Fruit fly (Drosophila melanogaster) ovary, adult (tissue): ENCODE measurements around the gene CG3557.

Experiments
- CG17801 ChIP-seq: fragments of 200-800 bp; optimal IDR thresholded peaks from 2 replicates; lab custom pipeline; 2019; ENCODE audit warnings: missing biosample characterization, mild to moderate bottlenecking, missing genetic modification characterization, moderate library complexity; ENCODE audit not compliant: partially characterized antibody

CG3557 gene

DNA sequence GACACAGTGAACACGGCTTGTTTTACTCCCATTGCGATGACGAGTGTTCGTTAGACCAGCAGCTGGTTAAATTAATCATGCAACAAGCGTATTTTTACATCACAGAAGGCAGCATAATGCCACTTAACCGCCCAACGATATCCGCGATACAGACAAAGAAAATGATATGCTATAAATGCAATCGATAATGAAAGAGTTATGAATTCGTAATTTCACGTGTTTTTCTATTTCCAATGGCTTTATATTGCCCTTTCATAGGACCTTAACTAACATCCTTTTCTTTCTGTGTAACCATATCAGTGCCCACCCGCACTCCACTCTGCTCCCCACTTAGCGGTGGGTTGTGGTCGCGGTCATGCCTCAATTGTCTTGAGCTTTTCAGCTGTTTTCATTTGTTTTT lies 27.5 kb upstream of the CG3557 start:
- no peak for TF ChIP-seq CG17801 (GFP tag; lab: Kevin White, UChicago)

DNA sequence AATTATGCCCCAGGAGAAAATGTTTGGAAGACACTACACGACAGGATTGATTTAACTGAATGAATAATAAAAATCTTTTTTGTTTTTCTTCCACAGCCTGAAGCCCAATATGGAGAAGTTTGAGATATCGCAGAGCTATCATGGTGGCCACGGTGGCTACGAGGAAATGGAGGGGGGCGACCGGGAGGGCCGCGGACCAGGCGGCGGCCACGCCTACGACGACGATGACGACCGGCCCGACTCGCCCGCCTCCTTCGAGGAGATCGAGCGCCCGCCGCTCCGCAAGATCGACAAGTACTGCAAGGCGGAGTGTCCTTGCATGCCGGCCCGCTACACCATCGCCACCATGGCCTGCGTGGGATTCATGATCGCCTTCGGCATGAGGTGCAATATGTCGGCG lies 19.0 kb upstream of the CG3557 start:
- TF ChIP-seq CG17801 (GFP tag; lab: Kevin White, UChicago), result no peak

DNA sequence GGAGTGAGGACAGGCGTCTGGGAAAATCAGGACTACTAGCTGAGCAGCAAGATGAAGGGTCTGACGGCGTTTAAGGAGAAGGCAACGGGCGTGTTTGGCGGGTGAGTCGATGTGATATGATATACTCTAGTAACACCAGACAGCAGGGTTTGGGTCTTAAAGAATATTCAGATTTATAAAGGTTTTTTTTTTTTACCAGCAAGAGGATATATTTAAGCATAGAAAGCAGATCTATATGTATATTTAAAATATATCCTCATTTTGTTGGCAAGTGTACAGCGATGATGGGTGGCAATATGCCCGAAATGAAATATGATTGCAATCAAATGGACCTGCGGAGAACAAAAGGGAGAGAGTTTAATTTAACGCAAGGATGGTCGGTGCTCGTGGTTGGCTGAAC lies 16.6 kb upstream of the CG3557 start:
- no peak for TF ChIP-seq CG17801 (GFP tag; lab: Kevin White, UChicago)

DNA sequence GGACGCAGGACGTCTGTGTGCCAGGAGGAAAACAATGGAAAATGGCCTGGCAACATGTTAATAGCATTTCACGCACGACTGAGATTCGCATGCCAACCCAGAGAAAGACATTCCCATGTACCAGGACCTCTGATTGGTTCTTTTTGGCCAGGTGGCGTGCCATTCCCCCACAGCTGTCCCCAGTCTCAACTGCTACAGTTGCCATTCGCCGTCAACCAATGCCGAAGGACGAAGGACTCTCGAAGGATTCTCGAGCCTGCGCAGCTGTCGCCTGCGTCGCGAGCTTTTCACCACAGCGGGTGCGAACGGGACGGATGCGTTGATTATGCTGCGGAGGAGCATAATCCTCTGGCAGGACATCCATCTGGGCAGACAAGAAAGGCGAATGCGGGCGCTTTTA lies 14.3 kb upstream of the CG3557 start, which contains the start of gene VGlut:
Gene VGlut (plus strand): TSS at position 399 of the 400 bp plus-strand sequence.
- no peak for TF ChIP-seq CG17801 (GFP tag; lab: Kevin White, UChicago)

DNA sequence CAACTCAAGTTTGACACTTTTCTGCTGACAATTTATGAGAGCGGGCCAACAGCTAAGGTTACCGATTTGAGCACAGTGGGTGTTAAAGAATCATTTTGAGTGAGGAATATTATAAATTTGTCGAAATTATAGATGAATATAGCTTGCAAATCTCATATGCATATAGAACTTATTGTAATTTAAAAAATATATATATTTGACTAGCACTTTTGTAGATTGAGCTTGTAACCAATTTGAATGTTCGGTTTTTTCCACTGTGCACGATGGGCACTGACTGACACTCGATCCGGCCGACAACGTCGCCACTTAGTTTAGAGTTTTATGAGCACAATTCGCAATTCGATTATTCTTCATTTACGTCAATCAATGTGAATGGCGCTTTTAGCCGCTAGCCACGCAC lies 12.9 kb upstream of the CG3557 start:
- TF ChIP-seq CG17801 (GFP tag; lab: Kevin White, UChicago), result no peak

DNA sequence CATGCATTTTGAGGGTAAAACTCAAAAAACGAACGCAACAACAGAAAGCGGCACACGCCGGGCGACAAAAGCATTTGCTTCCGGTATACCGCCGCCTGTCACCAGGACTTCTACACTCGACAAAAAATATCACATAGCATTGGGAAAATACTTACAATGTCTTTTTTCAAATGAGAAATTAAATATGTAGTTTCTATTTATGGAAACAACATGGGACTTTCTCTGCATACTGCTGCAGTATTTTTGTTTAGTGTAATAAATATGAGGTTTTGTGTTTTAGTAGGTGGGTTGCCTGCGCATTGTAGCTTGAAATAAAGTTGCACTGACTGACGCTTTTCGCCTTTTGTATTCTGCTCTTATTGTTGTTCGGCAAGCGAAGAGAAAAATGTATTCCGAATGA lies 11.5 kb upstream of the CG3557 start:
- no peak for TF ChIP-seq CG17801 (GFP tag; lab: Kevin White, UChicago)

DNA sequence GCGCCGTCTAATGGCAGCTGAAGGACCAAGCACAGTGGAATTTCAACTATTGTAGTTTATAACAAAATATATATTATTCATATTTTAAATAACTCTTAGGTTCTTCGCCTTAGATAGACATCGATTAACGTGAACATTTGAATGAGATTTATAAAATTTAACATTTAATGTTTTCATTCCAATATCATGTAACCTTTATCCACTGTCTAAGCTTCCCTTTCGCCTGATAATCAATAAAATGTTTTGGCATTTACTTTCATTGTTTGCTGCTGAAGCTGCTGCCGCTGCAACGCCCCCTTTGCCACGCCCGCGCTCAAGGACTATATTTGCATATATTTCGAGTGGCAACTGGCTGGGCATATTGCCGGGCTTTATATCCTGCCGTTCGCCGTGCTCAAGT lies 9.3 kb upstream of the CG3557 start:
- no peak for TF ChIP-seq CG17801 (GFP tag; lab: Kevin White, UChicago)

DNA sequence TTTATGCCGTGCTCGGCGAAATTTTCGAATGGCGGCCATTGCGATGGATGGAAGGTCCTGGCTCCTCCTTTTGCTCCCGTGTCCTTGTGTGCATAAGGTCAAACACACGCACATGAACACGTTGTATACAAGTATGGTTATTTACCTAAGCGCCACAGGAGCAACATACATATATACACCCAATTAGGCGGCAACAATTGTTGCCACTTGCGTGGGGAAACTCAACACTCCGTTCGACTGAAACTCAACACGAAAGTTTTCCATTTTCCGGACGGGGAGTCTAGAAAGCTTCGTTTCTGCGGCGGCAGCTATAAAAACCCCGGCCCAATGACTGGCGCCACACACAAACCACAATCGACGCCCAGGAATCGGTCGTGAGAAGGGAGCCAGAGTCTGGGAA lies 5.7 kb upstream of the CG3557 start, which contains the start of gene CG46448:
Gene CG46448 (plus strand): TSS at position 340 of the 400 bp plus-strand sequence.
- no peak for TF ChIP-seq CG17801 (GFP tag; lab: Kevin White, UChicago)

DNA sequence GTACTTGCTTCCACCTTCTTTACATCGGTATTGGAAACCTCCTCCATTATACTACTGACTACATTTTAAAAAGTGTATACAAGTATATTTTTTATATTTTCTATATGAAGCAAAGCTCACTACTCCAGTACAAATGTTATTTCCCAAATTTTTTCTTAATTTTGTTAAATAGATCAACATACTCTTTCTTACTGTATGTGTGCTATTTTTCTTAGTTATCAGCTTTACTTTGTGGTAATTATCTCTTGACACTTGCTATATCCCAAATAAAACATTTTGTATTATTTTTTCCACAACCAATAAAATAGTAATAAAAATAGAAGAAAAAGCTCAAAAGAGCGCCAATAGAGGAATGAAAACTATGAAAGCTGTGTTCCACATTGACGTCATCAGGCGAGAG lies 5.0 kb upstream of the CG3557 start, which contains the start of gene CG43750:
Gene CG43750 (minus strand): TSS at position 101 of the 400 bp plus-strand sequence.
- TF ChIP-seq CG17801 (GFP tag; lab: Kevin White, UChicago), result no peak

DNA sequence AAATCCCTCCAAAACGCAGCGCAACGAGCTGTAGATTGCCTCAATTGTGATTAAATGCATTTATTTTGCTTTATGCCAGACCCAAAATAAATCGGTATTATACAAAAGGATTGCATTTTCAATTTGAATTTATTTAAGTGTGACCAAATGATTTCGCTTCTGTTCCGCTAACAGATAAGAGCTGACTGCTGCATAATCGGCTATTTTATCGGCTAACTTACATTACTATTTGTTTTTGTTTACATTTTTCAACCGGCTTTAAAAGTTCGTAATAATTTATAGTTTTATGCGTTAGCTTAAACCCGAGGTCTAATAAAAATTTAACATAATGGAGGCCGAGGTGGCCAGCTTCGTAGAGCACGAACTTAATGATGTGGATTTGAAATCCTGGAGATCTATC lies 2.6 kb downstream of the CG3557 start, which contains the start of gene PIG-Wa:
Gene PIG-Wa (plus strand): TSS at position 232 of the 400 bp plus-strand sequence.
- TF ChIP-seq CG17801 (GFP tag; lab: Kevin White, UChicago), result no peak

DNA sequence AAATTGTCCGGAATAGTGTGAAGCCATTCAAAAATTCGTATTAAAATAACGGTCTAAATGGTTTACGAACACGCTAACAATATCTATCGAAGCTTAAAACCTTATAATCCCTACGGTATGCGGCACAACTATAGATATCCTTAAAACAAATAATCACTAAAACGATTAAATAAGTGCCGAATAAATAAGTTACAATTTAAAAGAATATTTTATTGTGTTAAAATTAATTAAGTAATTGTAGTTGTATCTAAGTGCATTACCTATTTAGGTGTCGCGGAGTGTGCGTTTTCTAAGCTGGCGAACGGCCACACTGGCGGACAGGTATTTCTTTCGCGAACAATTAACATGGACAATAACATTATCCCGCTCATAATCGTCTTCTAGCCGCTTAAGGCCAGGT lies 4.8 kb downstream of the CG3557 start, which contains the start of gene Eogt:
Gene Eogt (plus strand): TSS at position 293 of the 400 bp plus-strand sequence.
- peak; percentile 86 for TF ChIP-seq CG17801 (GFP tag; lab: Kevin White, UChicago)

DNA sequence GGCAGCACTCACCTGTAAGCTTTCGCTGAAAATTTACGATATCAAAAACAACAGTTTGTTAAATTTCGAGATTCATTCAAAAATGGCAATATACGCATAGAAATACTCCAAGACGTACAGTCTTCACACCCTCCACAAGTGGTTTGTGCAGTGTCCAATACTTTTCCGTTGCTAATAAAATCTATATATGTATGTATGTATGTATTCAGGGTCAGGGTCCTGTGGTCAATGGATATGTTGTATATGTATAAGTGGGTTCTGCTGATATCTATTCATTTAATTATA lies 9.2 kb downstream of the CG3557 start:
- no peak for TF ChIP-seq CG17801 (GFP tag; lab: Kevin White, UChicago)

DNA sequence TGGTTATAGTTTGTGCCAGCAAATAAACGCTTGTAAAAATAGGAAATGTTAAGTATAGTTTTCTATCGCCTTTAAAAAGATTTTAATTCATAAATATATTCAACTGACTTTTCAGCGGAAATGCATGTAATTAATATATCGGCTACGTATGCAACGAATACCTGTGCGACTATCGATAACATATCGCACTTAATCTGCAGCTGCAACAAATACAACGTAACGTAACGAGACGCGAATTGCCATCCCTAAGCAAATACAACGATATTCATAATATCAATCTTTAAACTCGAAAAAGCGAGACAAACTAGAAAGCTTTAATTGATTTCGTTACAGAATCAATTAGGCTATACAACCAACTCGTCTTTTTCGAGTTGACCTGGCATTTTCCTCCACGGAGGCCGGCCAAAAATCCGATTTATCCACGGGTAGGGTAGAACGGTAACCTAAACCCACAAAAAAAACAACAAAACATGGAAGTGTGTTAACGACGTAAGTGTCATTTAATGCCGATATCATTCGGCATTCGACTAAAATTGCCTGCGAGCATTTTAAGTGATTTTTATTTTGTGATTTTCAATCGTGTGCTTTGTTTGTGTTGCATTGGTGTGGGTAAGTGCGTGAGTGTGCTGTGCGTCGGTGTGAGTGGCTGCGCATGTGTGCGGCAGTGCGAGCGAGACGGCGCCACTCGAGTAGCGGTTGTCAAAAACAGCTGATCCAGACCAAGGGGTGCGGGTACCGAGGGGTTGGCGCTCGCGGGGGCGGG lies 9.8 kb downstream of the CG3557 start, which contains the start of gene Atxn7:
Gene Atxn7 (plus strand): TSS at position 187 of the 763 bp plus-strand sequence.
- TF ChIP-seq CG17801 (GFP tag; lab: Kevin White, UChicago), result peak; percentile 78

DNA sequence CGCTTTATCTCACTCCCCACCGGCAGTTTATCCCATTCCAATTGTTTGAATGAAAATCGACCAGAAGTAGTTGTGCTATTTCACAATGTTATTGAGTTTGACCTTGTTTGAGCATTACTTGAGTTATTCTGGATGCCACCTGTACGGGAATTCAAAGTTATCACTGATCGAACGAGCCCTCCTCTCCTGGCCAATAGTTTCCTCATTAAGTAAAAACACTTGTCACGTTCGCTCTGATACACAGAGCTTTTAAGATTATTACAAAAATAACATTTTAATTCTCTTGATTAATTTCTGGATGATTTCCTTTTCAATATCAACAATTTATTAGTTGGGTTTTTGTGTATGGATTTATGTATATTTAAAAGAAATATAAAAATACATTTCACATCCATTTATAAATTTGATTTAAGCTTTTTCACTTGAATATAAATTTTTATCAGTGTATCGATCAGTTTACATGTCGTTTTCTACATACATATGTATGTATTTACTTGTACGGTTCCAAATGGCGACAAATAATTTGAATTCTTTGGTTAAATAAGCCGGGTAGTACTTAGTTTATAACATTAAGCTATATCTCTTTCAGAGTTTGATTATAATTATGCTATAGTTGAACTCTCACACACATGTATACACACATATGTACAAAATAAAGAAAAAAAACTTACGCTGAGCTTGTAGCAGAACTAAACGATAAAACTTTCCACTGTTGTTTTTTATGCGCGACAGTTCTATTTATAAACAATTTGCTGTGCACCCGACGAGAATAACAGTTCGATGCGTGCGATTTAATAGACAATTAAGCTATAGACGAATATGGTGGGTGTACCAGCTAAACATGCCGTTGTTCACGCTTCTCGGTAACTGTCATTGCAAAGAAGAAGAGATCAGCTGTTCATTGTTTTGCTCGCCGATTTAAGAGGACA lies 11.5 kb downstream of the CG3557 start, which contains the start of the genes CG3609 and CG15390:
Gene CG3609 (minus strand): TSS at position 810 of the 929 bp plus-strand sequence.
Gene CG15390 (plus strand): TSS at position 896 of the 929 bp plus-strand sequence.
- peak; percentile 76 for TF ChIP-seq CG17801 (GFP tag; lab: Kevin White, UChicago)

DNA sequence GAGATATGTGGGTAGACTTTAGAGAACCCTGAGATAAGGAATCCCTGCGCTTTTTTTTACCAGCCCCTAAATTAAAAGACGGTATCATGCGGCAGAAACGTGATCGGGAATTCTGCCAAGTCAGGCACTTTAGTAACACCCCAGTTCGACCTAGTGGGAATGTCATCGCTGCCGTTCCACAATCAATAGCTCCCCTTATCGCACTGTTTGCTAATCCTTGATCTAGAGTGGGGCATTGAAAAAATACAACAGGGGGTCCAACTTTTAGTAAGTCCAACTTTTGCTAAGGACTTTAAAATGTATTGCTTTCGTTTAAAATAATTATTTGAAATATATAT lies 13.5 kb downstream of the CG3557 start:
- no peak for TF ChIP-seq CG17801 (GFP tag; lab: Kevin White, UChicago)
